Worm (Caenorhabditis elegans) whole organism, dauer: ENCODE results near the gene srg-31.

Source experiments
- unc-62 ChIP-seq: sonication (generic microtip); optimal IDR thresholded peaks from 2 replicates; lab custom pipeline; 2017; ENCODE audit warnings: missing biosample characterization, missing genetic modification reagents, missing genetic modification characterization

Gene srg-31

ce11 chrV:6953797-6954196, at the start of gene srg-31:
Gene srg-31, minus strand, starts transcription at chrV:6953897.
- TF ChIP-seq unc-62, result no peak

ce11 chrV:7000734-7001133, 47.0 kb upstream of the srg-31 start:
- no peak for TF ChIP-seq unc-62

DNA sequence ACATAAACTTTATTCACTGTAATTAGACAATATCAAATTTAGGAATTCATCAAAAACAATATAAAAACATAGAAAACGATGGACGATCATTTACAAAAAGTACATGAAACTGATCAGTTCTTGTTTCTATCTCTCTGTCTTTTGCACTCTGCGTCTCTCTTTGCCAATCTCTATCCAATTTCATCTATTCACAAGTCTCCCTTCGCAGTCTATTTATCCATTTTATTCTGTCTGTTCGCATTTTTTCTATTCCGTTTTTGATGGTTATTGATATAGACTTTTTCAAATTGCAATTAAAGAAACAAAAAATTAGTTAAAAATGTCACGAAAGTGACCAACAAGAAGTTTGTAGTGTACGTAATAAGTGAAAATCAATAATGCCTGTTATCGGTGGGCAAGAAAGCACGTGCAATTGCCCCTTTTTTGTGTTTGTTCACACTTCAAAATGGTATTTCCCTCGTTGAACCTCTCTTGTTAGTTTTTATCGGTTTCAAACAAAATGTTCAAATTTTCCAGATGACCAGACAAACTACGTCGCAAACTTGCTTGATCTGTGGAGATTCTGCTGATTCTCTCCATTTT, 44.7 kb upstream of the srg-31 start, which contains the start of gene nhr-42:
Gene nhr-42 (plus strand): TSS at position 517 of the 582 bp plus-strand sequence.
- no peak for TF ChIP-seq unc-62

DNA sequence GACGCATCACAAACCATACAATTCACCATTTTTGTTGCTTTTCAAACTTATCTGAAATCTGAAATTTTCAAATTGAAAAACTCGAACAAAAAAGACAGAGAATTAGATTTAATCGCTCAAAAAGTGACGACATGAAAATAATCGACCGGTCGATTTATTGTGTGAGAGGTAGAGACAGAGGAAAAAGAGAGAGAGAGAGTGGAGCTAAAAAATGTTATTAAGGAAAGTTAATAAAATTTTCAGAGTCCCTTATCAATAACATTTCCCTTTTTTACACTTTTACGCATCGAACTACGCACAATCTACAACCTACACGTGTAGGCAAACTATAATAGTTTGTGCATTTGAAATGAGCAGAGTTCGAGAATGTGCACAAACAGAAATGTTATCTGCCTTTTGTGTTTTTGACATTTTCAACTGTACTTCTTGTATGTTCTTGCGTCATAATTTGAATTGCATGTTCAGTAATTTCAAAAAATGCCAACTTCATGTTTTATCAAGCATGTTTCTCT, 43.4 kb upstream of the srg-31 start, which contains the start of gene nhr-107:
Gene nhr-107 (minus strand): TSS at position 51 of the 512 bp plus-strand sequence.
- no peak for TF ChIP-seq unc-62

- TF ChIP-seq unc-62, result no peak
These were observed 40.3 kb upstream of the srg-31 start for ce11 chrV:6993999-6994398.

DNA sequence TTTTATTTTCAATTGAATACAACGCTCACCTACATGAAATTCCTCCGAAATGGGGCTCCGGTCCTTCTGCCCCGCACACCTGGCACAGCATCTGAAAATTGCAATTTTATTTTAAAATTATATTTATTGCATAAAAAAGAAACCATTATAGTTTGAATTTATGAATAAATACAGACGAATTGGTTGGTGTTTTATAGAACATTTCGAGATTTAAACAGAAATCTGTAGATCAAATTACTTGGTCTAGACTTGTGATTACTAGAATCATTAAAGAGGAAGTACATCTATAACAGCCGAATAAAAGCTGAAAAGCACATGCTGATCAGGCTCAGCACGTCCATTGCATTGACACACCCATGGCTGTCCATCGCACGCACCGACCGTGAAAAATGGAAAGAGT, 38.1 kb upstream of the srg-31 start, which contains the start of gene nhr-162:
Gene nhr-162 (minus strand): TSS at position 101 of the 400 bp plus-strand sequence.
- no peak for TF ChIP-seq unc-62

DNA sequence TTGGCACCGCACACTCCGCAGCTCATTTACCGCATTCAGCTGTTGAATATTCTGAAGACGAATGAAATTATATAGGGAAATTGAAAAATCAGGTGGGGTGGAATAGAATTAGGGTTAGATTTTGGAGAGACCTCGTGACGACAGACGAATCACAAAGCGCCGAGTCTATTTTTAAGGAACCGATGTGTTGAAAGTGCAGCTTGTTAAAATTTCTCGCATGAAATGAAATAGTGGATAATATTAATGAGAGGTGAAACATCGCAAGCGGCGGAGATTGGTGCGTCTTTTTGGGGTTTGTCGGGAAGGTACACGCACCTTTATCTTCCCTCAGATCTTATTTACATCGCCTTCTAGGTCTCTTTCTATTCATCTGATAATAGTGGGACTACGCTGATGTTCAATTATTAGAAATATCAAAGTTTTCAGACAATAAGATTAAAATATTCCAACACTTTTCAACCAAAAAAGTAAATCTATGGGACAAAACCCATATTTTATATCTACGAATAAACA, 36.0 kb upstream of the srg-31 start, which contains the start of gene nhr-140:
Gene nhr-140 (minus strand): TSS at position 51 of the 513 bp plus-strand sequence.
- no peak for TF ChIP-seq unc-62

- no peak for TF ChIP-seq unc-62
These were observed 34.0 kb upstream of the srg-31 start, which contains the start of gene nhr-139 for ce11 chrV:6987673-6988072. Gene nhr-139, minus strand, starts transcription at chrV:6987773.

DNA sequence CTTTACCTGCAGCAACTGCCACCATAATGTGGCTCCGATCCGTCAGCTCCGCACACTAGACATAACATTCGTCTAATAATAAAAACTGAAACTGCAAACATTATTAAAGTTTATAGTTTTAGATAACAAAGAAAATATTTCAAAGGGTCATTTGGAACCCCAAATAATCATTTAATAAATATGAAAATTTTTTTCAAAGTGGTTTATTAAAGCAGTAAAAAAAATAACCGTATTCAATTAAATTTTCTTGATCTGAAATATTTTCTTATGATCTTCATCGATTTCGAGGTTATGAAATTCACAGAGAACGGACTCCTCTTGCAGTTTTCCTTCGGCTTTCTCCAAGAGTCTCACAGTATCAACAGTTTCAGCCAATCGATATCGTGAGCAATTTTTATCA, 32.2 kb upstream of the srg-31 start, which contains the start of gene nhr-163:
Gene nhr-163 (minus strand): TSS at position 101 of the 400 bp plus-strand sequence.
- no peak for TF ChIP-seq unc-62

DNA sequence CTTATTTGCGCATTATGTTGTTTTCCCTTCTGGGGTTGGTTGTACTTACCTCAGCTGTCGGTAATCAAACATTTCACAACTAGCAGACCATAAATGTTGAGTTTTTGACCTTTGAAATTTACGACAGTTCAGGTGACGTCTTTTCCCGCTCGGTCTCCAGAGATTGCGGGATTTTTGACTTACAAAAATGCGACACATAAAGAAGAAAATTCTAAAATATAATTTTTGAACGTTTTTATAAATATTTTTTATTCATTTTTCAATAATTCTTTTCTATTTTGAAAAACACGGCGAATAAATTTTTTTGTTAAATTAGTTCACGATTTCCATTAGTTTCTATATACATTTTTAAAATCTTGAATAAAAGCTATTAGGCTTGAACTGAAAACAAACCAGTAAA, 29.1 kb upstream of the srg-31 start, which contains the start of gene nhr-161:
Gene nhr-161 (minus strand): TSS at position 101 of the 400 bp plus-strand sequence.
- TF ChIP-seq unc-62, result no peak

DNA sequence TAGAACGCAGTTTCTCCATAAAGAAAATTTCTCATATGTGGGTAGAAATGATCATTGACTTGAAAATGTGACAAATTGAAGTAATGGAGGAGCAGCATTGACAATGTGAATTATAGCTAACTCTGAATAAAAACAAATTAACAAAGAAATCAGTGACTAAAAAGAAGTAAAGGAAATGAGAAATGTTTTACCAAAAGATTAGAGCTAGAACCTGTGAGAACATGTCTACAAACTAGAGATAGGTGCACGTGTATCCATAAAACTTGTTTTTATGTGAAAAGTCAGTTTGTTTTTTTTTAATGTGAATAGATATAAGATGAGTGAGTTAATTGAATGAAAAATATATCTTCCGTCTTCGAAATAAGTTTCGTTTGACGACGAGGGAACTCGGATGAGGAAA, 25.3 kb upstream of the srg-31 start, which contains the start of gene sre-12:
Gene sre-12 (minus strand): TSS at position 101 of the 400 bp plus-strand sequence.
- TF ChIP-seq unc-62, result no peak

DNA sequence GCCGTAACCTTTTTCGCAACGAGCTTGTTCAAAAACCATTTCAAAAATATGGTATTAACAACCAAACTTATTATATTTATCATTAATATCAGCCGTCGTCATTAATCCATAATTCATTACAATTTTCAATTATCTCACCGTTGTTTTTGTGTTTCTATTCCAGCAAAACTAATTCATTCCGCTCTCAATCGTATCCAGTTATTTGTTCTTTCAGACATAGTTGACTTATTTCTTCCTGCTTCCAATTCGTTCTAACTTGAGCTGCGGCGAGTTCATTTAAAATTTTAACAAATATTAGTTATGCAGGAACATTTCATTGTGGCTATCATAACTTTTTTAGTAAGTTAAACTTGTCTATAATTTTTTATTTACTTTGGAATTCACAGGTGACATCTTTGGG, 22.4 kb upstream of the srg-31 start, which contains the start of gene srx-16:
Gene srx-16 (plus strand): TSS at position 301 of the 400 bp plus-strand sequence.
- no peak for TF ChIP-seq unc-62

DNA sequence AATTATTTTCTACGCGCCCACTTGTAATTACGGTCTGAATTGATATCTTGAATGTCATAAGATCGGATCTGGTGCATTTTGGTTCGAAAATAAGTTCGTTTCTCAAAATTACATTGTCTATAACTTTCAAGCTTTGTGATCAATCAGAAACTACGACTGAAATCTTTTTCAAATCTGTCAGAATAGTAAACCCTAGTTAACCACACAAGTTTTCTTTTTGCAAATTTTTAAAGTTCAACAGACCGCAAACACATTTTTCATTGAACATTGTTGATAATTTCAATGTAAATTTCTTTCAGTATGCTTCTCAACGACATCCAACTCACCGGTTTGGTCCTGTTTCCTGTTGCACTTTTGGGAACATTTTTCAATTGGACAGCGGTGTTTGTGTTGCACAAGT, 17.9 kb upstream of the srg-31 start, which contains the start of gene srx-59:
Gene srx-59 (plus strand): TSS at position 301 of the 400 bp plus-strand sequence.
- TF ChIP-seq unc-62, result no peak

DNA sequence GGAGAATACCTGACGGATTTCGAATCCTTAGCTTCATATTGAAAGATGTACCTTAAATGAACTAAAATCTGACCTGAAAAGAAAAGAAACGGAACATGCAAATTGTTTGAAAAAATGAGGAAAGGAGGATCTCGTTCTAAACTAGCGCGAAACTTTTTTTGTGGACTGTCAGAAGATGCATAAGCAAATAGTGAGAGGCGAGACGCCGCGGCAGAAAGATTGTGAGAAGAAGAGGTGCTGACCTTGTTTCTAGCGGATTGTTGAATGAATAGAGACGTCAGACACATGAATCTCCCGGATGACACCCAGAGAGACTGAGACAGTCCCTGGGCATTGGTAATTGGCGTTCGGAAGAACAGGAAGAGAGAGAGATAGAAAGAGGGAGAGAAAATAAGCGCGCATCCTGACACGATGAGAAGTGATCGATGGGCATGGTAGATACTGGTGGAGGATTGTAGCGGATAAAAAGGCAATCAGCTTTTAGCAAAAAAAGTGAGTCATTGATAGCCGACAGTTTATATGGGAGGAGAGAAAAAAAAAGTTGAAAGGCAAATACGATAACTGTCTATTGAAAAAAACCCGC, 16.3 kb upstream of the srg-31 start, which contains the start of gene ptr-15:
Gene ptr-15 (minus strand): TSS at position 51 of the 583 bp plus-strand sequence.
- TF ChIP-seq unc-62, result no peak

DNA sequence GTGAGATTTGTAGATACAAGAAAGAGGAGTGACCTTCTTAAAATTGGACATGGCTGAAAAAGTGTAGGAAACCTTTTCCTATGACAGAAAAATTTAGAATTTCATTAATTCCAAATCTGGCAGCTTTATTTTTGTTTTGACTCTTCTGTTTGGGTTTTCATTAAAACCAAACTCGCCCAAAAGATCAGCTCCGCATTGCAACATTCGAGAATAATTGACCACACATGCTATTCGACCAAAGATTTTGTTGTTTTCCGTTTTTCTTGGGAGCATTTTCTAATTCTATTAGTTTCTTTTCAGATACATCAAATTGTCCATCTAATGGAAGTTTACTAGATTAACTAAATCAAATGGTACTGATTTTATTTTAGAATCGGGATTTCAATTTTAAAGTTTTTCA, 2.5 kb upstream of the srg-31 start, which contains the start of gene mec-1:
Gene mec-1 (plus strand): TSS at position 301 of the 400 bp plus-strand sequence.
- TF ChIP-seq unc-62, result no peak

DNA sequence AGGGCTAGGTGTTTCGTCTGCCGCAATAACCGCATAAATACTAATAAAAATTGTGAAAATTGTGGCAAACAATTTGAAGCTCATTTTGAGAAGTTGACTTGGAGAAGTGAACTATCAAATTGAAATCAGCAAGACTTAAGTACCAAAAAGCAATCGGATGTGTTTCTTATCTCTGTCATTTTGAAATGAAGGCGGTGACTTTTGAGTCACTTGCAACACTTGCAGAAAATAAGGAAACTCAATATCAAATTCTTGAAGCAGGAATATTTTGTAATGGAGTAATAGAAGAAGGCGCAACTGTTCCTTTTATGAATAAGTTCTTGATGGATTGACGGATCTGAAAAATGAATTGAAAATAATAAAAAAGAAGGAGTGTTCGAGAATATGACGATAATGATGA, 2.4 kb downstream of the srg-31 start, which contains the start of gene T07H8.11:
Gene T07H8.11 (minus strand): TSS at position 101 of the 400 bp plus-strand sequence.
- no peak for TF ChIP-seq unc-62

DNA sequence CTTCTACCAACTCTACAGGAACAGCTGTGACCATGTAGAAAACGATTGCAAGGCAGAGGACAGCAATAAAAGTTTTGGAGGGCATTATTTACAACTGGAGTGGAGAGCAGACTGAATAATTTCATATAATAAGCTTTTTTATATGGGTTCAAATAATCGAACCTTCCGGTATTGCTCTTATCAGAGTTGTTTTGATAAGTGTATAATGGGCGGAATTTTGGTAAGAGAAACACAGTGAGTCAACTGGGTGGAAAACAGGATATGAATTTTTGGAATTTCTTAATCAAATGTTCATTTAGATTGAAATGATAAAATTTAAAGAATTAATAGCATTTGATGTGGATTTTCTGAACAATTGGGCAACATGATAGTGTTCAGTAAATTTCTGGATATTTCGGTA, 3.9 kb downstream of the srg-31 start, which contains the start of gene Y57E12B.11:
Gene Y57E12B.11 (minus strand): TSS at position 101 of the 400 bp plus-strand sequence.
- no peak for TF ChIP-seq unc-62
